Worm (Caenorhabditis elegans) whole organism, L4/young adult: Measurements from ENCODE around the gene H01G02.3.
"Not testable (repeated sequence)": the region's sequence is repeated elsewhere in the genome, so short reads cannot be mapped to it uniquely, and the experiment has no call there.

Source experiments
- dao-5 ChIP-seq: sonication (generic microtip); optimal IDR thresholded peaks from 2 replicates; lab custom pipeline; 2016; ENCODE audit warnings: missing genotype, missing genetic modification characterization, moderate library complexity, missing compliant biosample characterization
- him-1 ChIP-seq: sonication (generic microtip); optimal IDR thresholded peaks from 2 replicates; lab custom pipeline; 2016; ENCODE audit warnings: missing genotype, missing genetic modification reagents, missing genetic modification characterization, missing compliant biosample characterization

DNA sequence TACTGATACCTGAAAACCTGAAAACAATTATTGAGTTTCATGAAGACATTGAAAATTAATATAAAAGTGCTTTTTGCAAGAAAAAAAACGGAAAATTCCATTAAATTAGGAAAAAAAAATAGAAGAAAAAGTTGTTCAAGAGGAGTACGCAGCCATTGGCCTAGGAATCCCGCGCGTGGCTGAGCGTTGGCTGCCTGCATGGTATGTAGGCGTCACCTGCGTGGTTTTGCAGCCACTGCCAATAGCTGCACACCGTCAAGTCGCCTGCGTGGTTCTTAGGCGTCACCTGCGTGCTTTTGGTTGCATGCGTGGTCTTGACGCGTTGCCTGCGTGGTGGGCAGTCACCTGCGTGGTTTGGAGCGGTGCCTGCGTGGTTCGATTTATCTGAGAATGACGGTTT lies 35.6 kb upstream of the H01G02.3 start, which contains the start of gene M117.6:
- TF ChIP-seq him-1 (tag; lab: Kevin White, UChicago); dao-5: not testable (repeated sequence)
